Worm (Caenorhabditis elegans) whole organism, L4 larva: Measurements from ENCODE around the gene C17G10.7.

Experiments used
- ama-1 ChIP-seq: fragments of 150-350 bp; optimal IDR thresholded peaks from 2 replicates; lab custom pipeline; 2014; ENCODE audit warnings: inconsistent platforms, mixed read lengths
- ceh-28 ChIP-seq: fragments of 150-350 bp; optimal IDR thresholded peaks from 2 replicates; lab custom pipeline; 2014; ENCODE audit warnings: missing biosample characterization, missing genetic modification reagents, missing genetic modification characterization
- ceh-82 ChIP-seq: sonication (generic microtip); optimal IDR thresholded peaks from 2 replicates; lab custom pipeline; 2017; ENCODE audit warnings: missing biosample characterization, missing genetic modification characterization
- ces-1 ChIP-seq: fragments of 150-350 bp; sonication (generic microtip); optimal IDR thresholded peaks from 4 replicates; lab custom pipeline; 2014; ENCODE audit warnings: missing biosample characterization, missing genetic modification reagents, missing genetic modification characterization
- fkh-10 ChIP-seq: fragments of 150-350 bp; optimal IDR thresholded peaks from 2 replicates; lab custom pipeline; 2014; ENCODE audit warnings: missing biosample characterization, missing genetic modification reagents, missing genetic modification characterization
- lir-3 ChIP-seq: sonication (generic microtip); optimal IDR thresholded peaks from 2 replicates; lab custom pipeline; 2016; ENCODE audit warnings: mild to moderate bottlenecking, missing genetic modification characterization, missing compliant biosample characterization
- lsy-2 ChIP-seq, 2 experiments: fragments of 150-350 bp in 1 of 2; sonication (generic microtip) in 1 of 2; optimal IDR thresholded peaks; 2 replicates each; lab custom pipeline; 2014 to 2017; ENCODE audit warnings: missing biosample characterization in 2 of 2, missing genetic modification characterization in 2 of 2
- mep-1 ChIP-seq: fragments of 150-350 bp; sonication (generic microtip); optimal IDR thresholded peaks from 3 replicates; lab custom pipeline; 2014; ENCODE audit warnings: missing biosample characterization, missing genetic modification characterization
- pha-4 ChIP-seq, 2 experiments: fragments of 150-350 bp in 1 of 2; fragments of 200-800 bp in 1 of 2; sonication (Bioruptor generic) in 1 of 2; IDR thresholded peaks in 1 of 2; optimal IDR thresholded peaks in 1 of 2; 2 replicates each; pipeline versions ENCODE4 v1.3.6 to Lab custom; 2014 to 2022; ENCODE audit warnings: missing genetic modification characterization in 2 of 2, missing genetic modification reagents in 2 of 2, missing biosample characterization in 1 of 2, missing compliant biosample characterization in 1 of 2
- php-3 ChIP-seq: fragments of 200-800 bp; sonication (Bioruptor generic); IDR thresholded peaks from 2 replicates; pipeline ENCODE4 v1.3.6; 2022; ENCODE audit warnings: missing genetic modification reagents, missing genetic modification characterization, missing compliant biosample characterization
- skn-1 ChIP-seq: fragments of 150-350 bp; optimal IDR thresholded peaks from 2 replicates; lab custom pipeline; 2014; ENCODE audit warnings: missing biosample characterization, missing genetic modification characterization
- snpc-4 ChIP-seq: fragments of 150-350 bp; optimal IDR thresholded peaks from 2 replicates; lab custom pipeline; 2014; ENCODE audit warnings: missing biosample characterization, missing genetic modification characterization
- unc-39 ChIP-seq: sonication (generic microtip); optimal IDR thresholded peaks from 2 replicates; lab custom pipeline; 2017; ENCODE audit warnings: missing biosample characterization, missing genetic modification characterization

ce11 chrII:5628326-5628818, 20.7 kb upstream of the C17G10.7 start, which contains the start of gene F59E12.15:
- TF ChIP-seq php-3 (GFP tag; lab: Robert Waterston, UW) (no peak), fkh-10 (GFP tag; lab: Kevin White, UChicago) (no peak), ama-1 (lab: Kevin White, UChicago) (no peak), ceh-28 (tag; lab: Kevin White, UChicago) (no peak), ceh-82 (tag; lab: Kevin White, UChicago) (no peak), mep-1 (tag; lab: Kevin White, UChicago) (no peak), lir-3 (tag; lab: Kevin White, UChicago) (no peak), skn-1 (no peak), lsy-2 (tag; optimal IDR thresholded peaks at IDR 0.05; lab: Kevin White, UChicago) (no peak), pha-4 (GFP tag; IDR thresholded peaks at IDR 0.05; lab: Robert Waterston, UW) (no peak), pha-4 (tag; optimal IDR thresholded peaks at IDR 0.05; lab: Kevin White, UChicago) (no peak), ces-1 (GFP tag; lab: Kevin White, UChicago) (no peak), snpc-4 (tag; lab: Kevin White, UChicago) (no peak), unc-39 (no peak)
